Worm (Caenorhabditis elegans): ENCODE measurements around the gene F14H8.4.

DNA sequence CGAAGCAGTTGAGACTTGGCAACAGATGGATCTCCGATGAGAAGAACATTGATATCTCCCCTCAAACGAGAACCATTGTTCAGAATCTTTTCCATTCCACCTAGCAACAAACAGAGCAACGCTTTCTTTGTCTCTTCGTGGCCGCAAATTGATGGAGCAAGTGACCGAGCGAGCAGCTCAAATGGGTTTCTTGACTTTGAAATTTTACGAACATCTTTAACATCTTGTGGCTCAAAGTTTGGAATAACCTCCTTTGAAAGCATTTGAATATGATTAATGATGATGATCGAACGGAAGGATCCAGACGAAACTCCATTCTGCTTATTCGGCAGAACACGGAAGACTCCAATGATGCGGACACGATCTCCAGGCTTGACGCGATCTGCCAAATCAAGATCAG lies 34.8 kb downstream of the F14H8.4 start:
- no peak for TF ChIP-seq pha-4 (GFP tag; IDR thresholded peaks at IDR 0.05)
- TF ChIP-seq pha-4 (tag; optimal IDR thresholded peaks at IDR 0.05) = no peak
- no peak for TF ChIP-seq nhr-6 (tag; optimal IDR thresholded peaks at IDR 0.05)
- no peak for TF ChIP-seq nhr-237 (tag; optimal IDR thresholded peaks at IDR 0.05)
- no peak for TF ChIP-seq F49E8.2 (tag; optimal IDR thresholded peaks at IDR 0.05; ENCODE audit: borderline replicate concordance)
- TF ChIP-seq duxl-1 (tag; optimal IDR thresholded peaks at IDR 0.05; ENCODE audit: poor library complexity) = no peak
- TF ChIP-seq pqm-1 (tag; optimal IDR thresholded peaks at IDR 0.05) = no peak
- no peak for TF ChIP-seq lin-38 (GFP tag; IDR thresholded peaks at IDR 0.05)
- no peak for TF ChIP-seq lin-13 (GFP tag; optimal IDR thresholded peaks at IDR 0.05)

Measured in whole organism, L4 larva.